Fruit fly (Drosophila melanogaster) whole organism, pupa: ENCODE measurements around the gene fzr.

Experiments used
- CG32121 ChIP-seq: fragments of 200-800 bp; sonication (Bioruptor generic); IDR thresholded peaks from 2 replicates; pipeline ENCODE4 v1.3.6; 2022; ENCODE audit warnings: missing biosample characterization, missing genetic modification characterization
- CG8159 ChIP-seq: fragments of 200-800 bp; sonication (Bioruptor generic); optimal IDR thresholded peaks from 3 replicates; lab custom pipeline; 2018; ENCODE audit warnings: missing biosample characterization, mild to moderate bottlenecking, missing genetic modification characterization, moderate library complexity
- Pif1B ChIP-seq: fragments of 200-800 bp; sonication (Bioruptor generic); optimal IDR thresholded peaks from 3 replicates; lab custom pipeline; 2016; ENCODE audit warnings: missing biosample characterization, missing genetic modification characterization

dm6 chrX:4635856-4636486 lies 43.4 kb downstream of the fzr start, which contains the start of the genes Alms1a and pon:
- TF ChIP-seq CG8159 (tag; lab: Kevin White, UChicago) (no peak), Pif1B (GFP tag; lab: Kevin White, UChicago) (no peak), CG32121 (GFP tag; lab: Robert Waterston, UW) (no peak)
